Worm (Caenorhabditis elegans): ENCODE measurements around the gene sna-1.

DNA sequence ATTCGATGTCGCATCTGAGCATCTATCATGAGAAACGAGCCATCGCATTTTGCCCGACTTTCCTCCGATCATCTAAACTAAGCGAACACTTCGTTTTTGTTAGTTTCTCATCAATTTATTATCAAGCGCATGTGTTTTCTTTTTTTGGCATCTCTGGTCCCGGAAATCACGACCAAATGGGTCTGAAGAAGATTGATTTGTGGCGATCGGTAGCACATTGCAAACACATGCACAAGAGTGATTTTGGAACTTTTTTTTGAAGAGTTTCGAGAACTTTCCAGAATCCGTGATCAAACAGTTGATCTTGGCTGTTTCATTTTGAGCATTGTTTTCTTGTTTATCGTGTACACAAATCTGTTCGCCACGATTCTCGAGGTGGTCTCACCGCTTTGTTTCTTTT is 42.8 kb upstream of the sna-1 start:
- no peak for TF ChIP-seq tra-4 (tag; optimal IDR thresholded peaks at IDR 0.05)
- TF ChIP-seq aly-1 (tag; optimal IDR thresholded peaks at IDR 0.05): no peak
- TF ChIP-seq ama-1 (optimal IDR thresholded peaks at IDR 0.05): no peak
- TF ChIP-seq ets-7 (tag; optimal IDR thresholded peaks at IDR 0.05): no peak
- TF ChIP-seq hmg-4 (GFP tag; optimal IDR thresholded peaks at IDR 0.05): no peak

All from whole organism, early embryonic.